In genomic region chr3L:881496-882235, dm6 we compare ENCODE assay signal across 1 fruit fly cellular context.
A peak's percentile ranks its signal among the peaks of the same experiment; 100 is the strongest.
TF ChIP-seq lines count a peak whose summit lies in the region.

CG13907 (minus strand) TSS chr3L:882013.

TF ChIP-seq in whole organism, embryonic, 481 proteins besides CTCF, POLR2A, EP300 and RAD21 (continued from another document):
- TF ChIP-seq CG8290 (GFP tag; optimal IDR thresholded peaks at IDR 0.05; lab: Kevin White, UChicago) = no peak
- TF ChIP-seq CG8290 (tag; optimal IDR thresholded peaks at IDR 0.05; lab: Kevin White, UChicago) = peak in 1 of 2 experiments; percentile 10
- TF ChIP-seq CG10366 (GFP tag; IDR thresholded peaks at IDR 0.05; lab: Robert Waterston, UW) = no peak
- no peak for TF ChIP-seq Ravus (GFP tag; IDR thresholded peaks at IDR 0.05; lab: Robert Waterston, UW)
- TF ChIP-seq CG10321 (GFP tag; IDR thresholded peaks at IDR 0.05; lab: Robert Waterston, UW) = no peak
- TF ChIP-seq jing (GFP tag; optimal IDR thresholded peaks at IDR 0.05; lab: Kevin White, UChicago) = no peak
- TF ChIP-seq Fer3 (tag; optimal IDR thresholded peaks at IDR 0.05; lab: Kevin White, UChicago) = no peak
- no peak for TF ChIP-seq CG12104 (GFP tag; optimal IDR thresholded peaks at IDR 0.05; lab: Kevin White, UChicago)
- no peak for TF ChIP-seq CG13123 (GFP tag; optimal IDR thresholded peaks at IDR 0.05; lab: Kevin White, UChicago)
- no peak for TF ChIP-seq D19B (GFP tag; optimal IDR thresholded peaks at IDR 0.05; lab: Kevin White, UChicago)
- no peak for TF ChIP-seq Dip3 (GFP tag; optimal IDR thresholded peaks at IDR 0.05; lab: Kevin White, UChicago)
- TF ChIP-seq zen (tag; optimal IDR thresholded peaks at IDR 0.05; lab: Kevin White, UChicago) = no peak
- TF ChIP-seq wor (GFP tag; IDR thresholded peaks at IDR 0.05; lab: Robert Waterston, UW) = no peak
- no peak for TF ChIP-seq cwo (GFP tag; optimal IDR thresholded peaks at IDR 0.05; lab: Kevin White, UChicago)
- TF ChIP-seq Oli (tag; optimal IDR thresholded peaks at IDR 0.05; lab: Kevin White, UChicago) = no peak
- TF ChIP-seq CG7839 (tag; optimal IDR thresholded peaks at IDR 0.05; lab: Kevin White, UChicago) = no peak
- no peak for TF ChIP-seq B-H1 (GFP tag; IDR thresholded peaks at IDR 0.05; lab: Robert Waterston, UW)
- TF ChIP-seq Mad (GFP tag; optimal IDR thresholded peaks at IDR 0.05; lab: Kevin White, UChicago) = no peak
- TF ChIP-seq lov (optimal IDR thresholded peaks at IDR 0.05; lab: Kevin White, UChicago) = no peak
- no peak for TF ChIP-seq lov (GFP tag; IDR thresholded peaks at IDR 0.05; lab: Robert Waterston, UW)
- TF ChIP-seq CG13775 (GFP tag; optimal IDR thresholded peaks at IDR 0.05; lab: Kevin White, UChicago) = no peak
- TF ChIP-seq ranshi (GFP tag; IDR thresholded peaks at IDR 0.05; lab: Robert Waterston, UW) = no peak
- TF ChIP-seq MBD-R2 (GFP tag; IDR thresholded peaks at IDR 0.05; lab: Robert Waterston, UW) = no peak
- no peak for TF ChIP-seq tin (GFP tag; optimal IDR thresholded peaks at IDR 0.05; lab: Kevin White, UChicago)
- TF ChIP-seq cg (GFP tag; optimal IDR thresholded peaks at IDR 0.05; lab: Kevin White, UChicago) = peak; percentile 22
- no peak for TF ChIP-seq gcm (GFP tag; optimal IDR thresholded peaks at IDR 0.05; lab: Kevin White, UChicago)
- peak; percentile 26 for TF ChIP-seq PHDP (tag; optimal IDR thresholded peaks at IDR 0.05; lab: Kevin White, UChicago)
- TF ChIP-seq Oaz (GFP tag; IDR thresholded peaks at IDR 0.05; lab: Robert Waterston, UW) = no peak
- no peak for TF ChIP-seq mam (GFP tag; optimal IDR thresholded peaks at IDR 0.05; lab: Kevin White, UChicago)
- 0 out of 2 replicates have a peak, but pooled peaks have one; percentile 8 for TF ChIP-seq Atf6 (GFP tag; IDR thresholded peaks at IDR 0.05; lab: Robert Waterston, UW)
- TF ChIP-seq Hr3 (GFP tag; optimal IDR thresholded peaks at IDR 0.05; lab: Kevin White, UChicago) = no peak
- peak; percentile 5 for TF ChIP-seq HLHmδ (GFP tag; optimal IDR thresholded peaks at IDR 0.05; lab: Kevin White, UChicago)
- TF ChIP-seq CG3995 (GFP tag; optimal IDR thresholded peaks at IDR 0.05; lab: Kevin White, UChicago) = no peak
- TF ChIP-seq stc (GFP tag; IDR thresholded peaks at IDR 0.05; lab: Robert Waterston, UW) = no peak
- TF ChIP-seq tup (GFP tag; optimal IDR thresholded peaks at IDR 0.05; lab: Kevin White, UChicago) = no peak
- TF ChIP-seq Gsc (GFP tag; IDR thresholded peaks at IDR 0.05; lab: Robert Waterston, UW) = no peak
- TF ChIP-seq eyg (GFP tag; optimal IDR thresholded peaks at IDR 0.05; lab: Kevin White, UChicago) = no peak
- TF ChIP-seq run (tag; optimal IDR thresholded peaks at IDR 0.05; lab: Kevin White, UChicago) = no peak
- no peak for TF ChIP-seq CG30403 (GFP tag; optimal IDR thresholded peaks at IDR 0.05; lab: Kevin White, UChicago)
- 0 out of 2 replicates have a peak, but pooled peaks have one; percentile 12 for TF ChIP-seq vvl (GFP tag; IDR thresholded peaks at IDR 0.05; lab: Robert Waterston, UW)
- TF ChIP-seq CG11695 (GFP tag; IDR thresholded peaks at IDR 0.05; lab: Robert Waterston, UW) = no peak
- peak in 1 of 2 experiments; percentile 67 for TF ChIP-seq crp (GFP tag; optimal IDR thresholded peaks at IDR 0.05; lab: Kevin White, UChicago)
- TF ChIP-seq CG10462 (GFP tag; optimal IDR thresholded peaks at IDR 0.05; lab: Kevin White, UChicago) = no peak
- TF ChIP-seq CG13624 (GFP tag; optimal IDR thresholded peaks at IDR 0.05; lab: Kevin White, UChicago) = no peak
- TF ChIP-seq CG6854 (GFP tag; optimal IDR thresholded peaks at IDR 0.05; lab: Kevin White, UChicago) = no peak
- TF ChIP-seq fd96Cb (tag; optimal IDR thresholded peaks at IDR 0.05; lab: Kevin White, UChicago) = no peak
- peak; percentile 44; the same call in 1 of the 4 replicates for TF ChIP-seq Dll (GFP tag; IDR thresholded peaks at IDR 0.05; lab: Robert Waterston, UW; ENCODE audit: partially characterized antibody)
- no peak for TF ChIP-seq CG3407 (GFP tag; optimal IDR thresholded peaks at IDR 0.05; lab: Kevin White, UChicago)
- peak; percentile 59 for TF ChIP-seq nerfin-1 (tag; optimal IDR thresholded peaks at IDR 0.05; lab: Kevin White, UChicago)
- peak; percentile 15 for TF ChIP-seq lbe (GFP tag; optimal IDR thresholded peaks at IDR 0.05; lab: Kevin White, UChicago)
- peak; percentile 26 for TF ChIP-seq yki (optimal IDR thresholded peaks at IDR 0.05; lab: Kevin White, UChicago)
- TF ChIP-seq CG8359 (GFP tag; optimal IDR thresholded peaks at IDR 0.05; lab: Kevin White, UChicago; ENCODE audit: borderline replicate concordance) = no peak
- TF ChIP-seq tio (GFP tag; optimal IDR thresholded peaks at IDR 0.05; lab: Kevin White, UChicago) = no peak
- no peak for TF ChIP-seq CG1024 (GFP tag; IDR thresholded peaks at IDR 0.05; lab: Robert Waterston, UW)
- 0 out of 3 replicates have a peak, but pooled peaks have one; percentile 17 for TF ChIP-seq knrl (GFP tag; IDR thresholded peaks at IDR 0.05; lab: Robert Waterston, UW; ENCODE audit: partially characterized antibody)
- no peak for TF ChIP-seq org-1 (GFP tag; optimal IDR thresholded peaks at IDR 0.05; lab: Kevin White, UChicago)
- TF ChIP-seq az2 (GFP tag; optimal IDR thresholded peaks at IDR 0.05; lab: Kevin White, UChicago) = no peak
- no peak for TF ChIP-seq CG14860 (GFP tag; IDR thresholded peaks at IDR 0.05; lab: Robert Waterston, UW; ENCODE audit: partially characterized antibody)
- TF ChIP-seq danr (GFP tag; IDR thresholded peaks at IDR 0.05; lab: Robert Waterston, UW) = no peak
- peak; percentile 47; the same call in 2 of the 3 replicates for TF ChIP-seq zen2 (GFP tag; IDR thresholded peaks at IDR 0.05; lab: Robert Waterston, UW; ENCODE audit: partially characterized antibody)
- no peak; the same call in 1 of the 2 replicates for TF ChIP-seq chm (GFP tag; IDR thresholded peaks at IDR 0.05; lab: Robert Waterston, UW)
- TF ChIP-seq CG1603 (tag; optimal IDR thresholded peaks at IDR 0.05; lab: Kevin White, UChicago) = no peak
- TF ChIP-seq esg (GFP tag; conservative IDR thresholded peaks at IDR 0.05; lab: Robert Waterston, UW) = no peak
- TF ChIP-seq chn (GFP tag; optimal IDR thresholded peaks at IDR 0.05; lab: Kevin White, UChicago) = no peak
- peak; percentile 43; the same call in 1 of the 2 replicates for TF ChIP-seq unc-4 (GFP tag; IDR thresholded peaks at IDR 0.05; lab: Robert Waterston, UW; ENCODE audit: partially characterized antibody)
